Fruit fly (Drosophila melanogaster): ENCODE results near the gene Tmtc4.

Gene Tmtc4

DNA sequence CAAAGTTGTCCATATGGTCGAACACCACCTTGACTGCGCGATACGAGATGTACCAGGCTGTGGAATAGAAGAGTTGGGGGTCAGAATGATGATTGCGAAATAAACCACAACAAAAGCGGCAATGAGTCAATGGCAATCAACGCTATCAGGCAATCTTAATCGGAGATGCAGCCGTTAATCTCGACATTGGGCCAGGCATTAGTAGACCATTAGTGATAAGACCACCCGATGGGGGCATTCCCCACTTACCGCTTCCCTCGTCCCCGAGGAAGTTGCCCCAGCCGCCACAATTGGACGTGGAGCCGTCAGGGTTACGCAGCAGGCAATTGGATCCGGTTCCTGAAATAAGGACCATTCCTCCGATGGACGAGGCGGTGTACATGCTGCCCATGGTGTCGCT, 11.9 kb upstream of the Tmtc4 start:
- TF ChIP-seq Dll (optimal IDR thresholded peaks at IDR 0.05) (no peak), usp (GFP tag; optimal IDR thresholded peaks at IDR 0.05) (no peak), CG8478 (optimal IDR thresholded peaks at IDR 0.05) (no peak), EcR (GFP tag; optimal IDR thresholded peaks at IDR 0.05) (no peak), psq (optimal IDR thresholded peaks at IDR 0.05) (no peak), pan (optimal IDR thresholded peaks at IDR 0.05) (no peak)

DNA sequence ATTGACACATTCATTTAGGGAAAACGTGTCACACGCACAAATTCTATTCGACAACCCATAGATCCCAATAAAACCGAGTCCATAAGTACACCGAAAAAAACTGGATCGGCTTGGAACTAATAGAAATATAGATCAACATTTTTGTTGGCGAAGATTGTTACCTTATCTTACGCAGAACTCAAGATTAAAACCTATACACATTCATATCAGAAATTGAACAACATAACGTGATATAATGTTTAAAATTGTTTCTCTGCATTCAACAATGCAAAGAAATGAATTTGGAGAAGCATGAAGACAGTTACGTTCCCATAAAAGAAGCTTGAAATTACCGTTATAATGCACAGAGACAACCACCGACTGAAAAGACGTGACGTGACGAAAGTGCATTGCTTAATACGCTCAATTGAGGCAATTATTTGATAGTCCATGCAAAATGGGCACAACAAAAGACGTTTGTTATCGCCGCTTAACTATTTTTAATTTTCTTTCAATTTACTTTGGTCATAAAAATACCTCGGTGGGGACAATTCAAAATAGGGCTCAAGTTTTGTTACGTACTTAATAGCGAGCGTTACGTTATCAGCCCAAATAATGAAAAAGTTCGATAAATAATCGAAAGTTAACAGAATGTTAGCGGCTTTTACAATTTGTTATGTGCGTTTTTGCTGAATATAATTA, 10.8 kb upstream of the Tmtc4 start, which contains the start of gene SerRS-m:
TSS of gene SerRS-m (plus strand) at position 616 of the 681 bp plus-strand sequence.
- TF ChIP-seq usp (GFP tag; optimal IDR thresholded peaks at IDR 0.05) (no peak), Dll (optimal IDR thresholded peaks at IDR 0.05) (no peak), EcR (GFP tag; optimal IDR thresholded peaks at IDR 0.05) (no peak), CG8478 (optimal IDR thresholded peaks at IDR 0.05) (no peak), pan (optimal IDR thresholded peaks at IDR 0.05) (no peak), psq (optimal IDR thresholded peaks at IDR 0.05) (no peak)

DNA sequence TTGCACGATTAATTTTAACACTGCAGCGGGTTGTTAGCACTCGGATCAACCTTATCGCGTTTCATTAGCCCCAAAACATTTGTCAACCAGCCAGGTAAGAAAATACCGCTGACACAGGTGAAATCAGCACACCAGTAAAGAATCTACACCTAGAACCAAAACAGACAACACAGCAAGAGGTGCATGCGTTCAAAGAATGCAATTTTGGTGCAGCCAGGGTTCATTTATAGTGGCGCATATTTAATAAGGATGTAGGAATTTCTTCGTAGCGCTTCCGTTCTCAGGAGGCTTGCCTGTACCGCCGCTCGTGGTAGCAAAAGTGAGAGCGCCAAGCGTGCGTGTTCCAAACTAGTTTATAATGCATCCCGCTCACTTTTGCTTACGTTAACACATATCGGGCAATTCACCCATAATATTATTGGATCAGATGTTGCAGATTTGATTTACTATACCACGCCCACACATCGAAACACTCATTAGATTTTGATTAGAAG, 8.5 kb upstream of the Tmtc4 start:
- TF ChIP-seq pan (optimal IDR thresholded peaks at IDR 0.05) (no peak), usp (GFP tag; optimal IDR thresholded peaks at IDR 0.05) (no peak), EcR (GFP tag; optimal IDR thresholded peaks at IDR 0.05) (no peak), CG8478 (optimal IDR thresholded peaks at IDR 0.05) (no peak), psq (optimal IDR thresholded peaks at IDR 0.05) (no peak), Dll (optimal IDR thresholded peaks at IDR 0.05) (no peak)

DNA sequence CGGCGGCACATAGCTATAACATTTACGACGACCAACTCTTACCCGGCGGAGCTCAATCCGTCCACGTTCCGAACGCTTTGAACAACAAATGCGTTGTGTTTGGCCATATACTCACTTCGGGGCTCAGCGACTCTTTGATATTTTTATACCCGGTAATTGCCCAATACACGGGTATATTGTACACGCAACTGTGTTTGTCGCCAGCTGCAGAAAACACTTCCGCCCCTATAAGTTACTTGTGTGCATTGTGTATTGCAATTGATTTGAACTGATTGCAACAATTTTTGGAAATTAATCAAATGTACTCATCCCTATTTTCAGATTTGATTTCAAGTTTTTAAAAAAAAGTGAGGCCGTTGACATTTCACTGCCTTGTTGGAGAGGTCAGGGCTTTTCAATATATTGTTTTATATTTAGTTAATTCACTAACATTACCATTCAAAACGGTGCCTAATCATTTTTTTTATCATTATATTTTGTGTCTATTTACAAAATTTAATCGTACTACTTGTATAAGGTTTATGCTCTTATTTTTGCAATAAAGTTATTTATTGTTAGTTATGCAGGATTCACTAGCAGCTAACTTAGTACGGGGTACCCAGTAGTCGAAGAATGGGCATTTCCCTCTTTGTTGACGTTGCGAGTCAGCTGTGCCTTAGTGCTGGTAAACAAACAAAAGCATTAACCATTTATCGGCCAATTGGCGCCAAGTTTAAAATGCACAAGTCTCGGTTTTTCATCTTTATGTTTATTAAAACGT, 7.9 kb upstream of the Tmtc4 start, which contains the start of gene Nagk:
TSS of gene Nagk (minus strand) at position 331 of the 760 bp plus-strand sequence.
- no peak for TF ChIP-seq EcR (GFP tag; optimal IDR thresholded peaks at IDR 0.05)
- TF ChIP-seq pan (optimal IDR thresholded peaks at IDR 0.05), result peak; percentile 96

DNA sequence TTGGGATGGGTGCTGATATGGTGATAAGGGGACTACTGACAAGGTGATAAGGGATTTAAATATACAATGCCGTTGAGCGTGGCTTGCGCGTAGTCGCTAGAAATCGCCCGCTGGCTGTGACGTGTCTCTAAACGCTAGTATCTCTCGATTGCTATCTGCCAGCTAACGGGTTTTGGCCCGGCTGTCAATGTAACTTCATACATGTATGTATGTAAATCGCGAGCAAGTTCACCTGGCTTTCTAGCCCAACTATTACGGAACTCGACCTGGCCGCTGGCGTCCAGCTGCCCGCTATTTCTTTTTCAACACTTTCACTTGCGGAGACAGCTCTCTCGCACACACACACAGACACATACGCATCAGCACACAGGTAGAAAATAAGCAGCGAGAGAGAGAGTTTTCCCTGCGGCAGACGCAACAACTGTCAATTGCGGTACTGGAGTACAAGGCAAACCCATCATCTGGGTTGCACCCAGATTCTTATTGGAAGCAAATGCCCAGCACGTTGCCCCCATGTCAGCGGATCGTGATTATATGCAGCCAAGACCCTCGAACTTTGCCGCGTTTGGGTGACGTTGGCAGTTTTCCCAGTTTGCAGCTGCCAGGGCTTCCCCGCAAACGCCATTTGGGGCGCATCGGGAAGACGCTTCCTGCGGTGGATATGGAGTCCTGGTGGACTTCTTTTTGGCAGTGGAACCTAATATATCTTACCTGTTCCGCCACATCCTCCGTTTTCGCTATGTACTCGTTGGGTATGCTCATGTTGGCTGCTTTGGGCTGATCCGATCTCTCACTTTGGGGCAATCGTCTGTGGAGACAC, 5.6 kb upstream of the Tmtc4 start:
- no peak for TF ChIP-seq psq (optimal IDR thresholded peaks at IDR 0.05)

DNA sequence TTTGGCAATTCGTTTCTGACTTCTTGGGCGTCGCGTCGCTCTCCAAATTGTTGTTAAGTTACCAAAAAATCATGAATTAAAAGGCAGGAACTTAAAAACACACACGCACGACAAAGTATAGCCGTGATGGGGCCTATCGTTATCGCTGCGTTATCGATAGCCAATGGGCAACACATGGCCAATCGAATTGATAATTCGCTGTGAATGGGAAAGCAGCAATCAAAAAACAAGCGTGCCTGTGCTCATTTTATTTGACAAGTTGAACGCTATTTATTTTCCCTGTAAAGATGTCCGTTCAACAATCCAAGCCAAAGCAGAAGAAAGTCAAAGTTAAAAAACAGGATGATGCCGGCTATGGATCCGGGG, 5.0 kb upstream of the Tmtc4 start, which contains the start of the genes Surf4 and CG31301:
TSS of gene Surf4 (minus strand) at position 159 of the 366 bp plus-strand sequence.
TSS of gene CG31301 (plus strand) at position 188 of the 366 bp plus-strand sequence.
- TF ChIP-seq pan (optimal IDR thresholded peaks at IDR 0.05), result no peak
- TF ChIP-seq Dll (optimal IDR thresholded peaks at IDR 0.05), result no peak
- TF ChIP-seq usp (GFP tag; optimal IDR thresholded peaks at IDR 0.05), result no peak
- TF ChIP-seq psq (optimal IDR thresholded peaks at IDR 0.05), result no peak
- TF ChIP-seq CG8478 (optimal IDR thresholded peaks at IDR 0.05), result no peak
- TF ChIP-seq EcR (GFP tag; optimal IDR thresholded peaks at IDR 0.05), result no peak

DNA sequence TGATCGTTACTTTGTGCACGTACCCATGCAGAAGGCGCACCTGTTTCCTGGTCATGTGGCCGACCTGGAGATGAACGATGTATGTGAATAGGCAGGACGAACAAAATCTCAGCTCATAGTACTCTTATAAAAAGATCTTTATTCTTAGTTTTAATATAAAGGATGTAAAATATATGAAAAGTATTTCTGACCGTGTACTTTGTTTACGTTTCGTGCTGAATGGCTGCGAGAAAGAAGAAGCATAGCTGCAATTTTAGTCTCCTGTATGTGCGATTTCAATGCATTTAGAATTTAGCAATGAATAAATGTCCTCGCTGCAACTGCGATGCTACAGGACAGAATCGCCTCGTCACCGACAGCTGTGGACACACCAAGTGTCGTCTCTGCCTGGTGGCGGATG, 3.2 kb upstream of the Tmtc4 start, which contains the start of the genes CG42726 and CG42727:
TSS of gene CG42726 (plus strand) at position 227 of the 400 bp plus-strand sequence.
TSS of gene CG42727 (plus strand) at position 227 of the 400 bp plus-strand sequence.
- TF ChIP-seq pan (optimal IDR thresholded peaks at IDR 0.05), result no peak
- TF ChIP-seq psq (optimal IDR thresholded peaks at IDR 0.05), result no peak
- no peak for TF ChIP-seq usp (GFP tag; optimal IDR thresholded peaks at IDR 0.05)
- no peak for TF ChIP-seq CG8478 (optimal IDR thresholded peaks at IDR 0.05)
- no peak for TF ChIP-seq Dll (optimal IDR thresholded peaks at IDR 0.05)
- TF ChIP-seq EcR (GFP tag; optimal IDR thresholded peaks at IDR 0.05), result no peak

DNA sequence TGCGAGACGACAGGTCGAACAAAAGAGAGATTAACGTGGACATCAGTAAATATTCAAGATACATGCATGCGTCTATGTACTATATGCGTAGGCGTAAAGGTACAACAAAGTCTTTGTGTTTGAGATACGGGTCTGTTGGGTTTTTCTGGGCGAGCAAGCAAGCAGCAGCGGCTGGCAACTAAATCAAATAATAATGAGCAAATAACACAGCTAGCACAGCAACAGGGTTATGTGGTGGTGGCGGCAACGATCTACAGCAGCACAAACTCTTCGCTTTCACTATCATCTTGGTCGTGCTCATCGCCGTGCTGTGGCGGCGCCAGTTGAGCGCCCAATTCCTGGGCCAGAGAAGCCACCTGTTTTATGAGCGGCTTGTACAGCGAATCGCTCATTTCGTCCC, 3.0 kb downstream of the Tmtc4 start:
- TF ChIP-seq usp (GFP tag; optimal IDR thresholded peaks at IDR 0.05), result no peak
- TF ChIP-seq psq (optimal IDR thresholded peaks at IDR 0.05), result no peak
- TF ChIP-seq EcR (GFP tag; optimal IDR thresholded peaks at IDR 0.05), result no peak

DNA sequence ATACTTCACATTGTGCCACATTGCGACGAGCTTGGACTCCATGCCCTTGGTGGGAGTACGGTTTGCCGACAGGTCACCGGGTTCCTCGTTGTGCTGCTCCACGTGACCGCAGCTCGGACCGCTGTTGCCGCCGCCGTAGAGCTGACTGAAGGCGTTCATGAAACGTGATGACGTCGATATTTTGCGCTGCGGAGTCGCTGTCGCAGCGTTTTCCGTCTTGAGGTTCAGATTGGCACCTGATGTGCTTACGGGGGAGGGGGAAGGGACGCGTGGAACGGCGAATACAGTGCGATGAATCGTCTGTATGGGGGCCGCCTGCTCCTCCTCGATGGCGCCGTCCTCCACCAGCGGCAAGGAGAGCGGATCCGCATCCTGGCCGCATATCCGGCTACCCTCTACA, 5.1 kb downstream of the Tmtc4 start:
- TF ChIP-seq EcR (GFP tag; optimal IDR thresholded peaks at IDR 0.05) (no peak), psq (optimal IDR thresholded peaks at IDR 0.05) (no peak), Dll (optimal IDR thresholded peaks at IDR 0.05) (no peak), CG8478 (optimal IDR thresholded peaks at IDR 0.05) (no peak), usp (GFP tag; optimal IDR thresholded peaks at IDR 0.05) (no peak), pan (optimal IDR thresholded peaks at IDR 0.05) (no peak)

DNA sequence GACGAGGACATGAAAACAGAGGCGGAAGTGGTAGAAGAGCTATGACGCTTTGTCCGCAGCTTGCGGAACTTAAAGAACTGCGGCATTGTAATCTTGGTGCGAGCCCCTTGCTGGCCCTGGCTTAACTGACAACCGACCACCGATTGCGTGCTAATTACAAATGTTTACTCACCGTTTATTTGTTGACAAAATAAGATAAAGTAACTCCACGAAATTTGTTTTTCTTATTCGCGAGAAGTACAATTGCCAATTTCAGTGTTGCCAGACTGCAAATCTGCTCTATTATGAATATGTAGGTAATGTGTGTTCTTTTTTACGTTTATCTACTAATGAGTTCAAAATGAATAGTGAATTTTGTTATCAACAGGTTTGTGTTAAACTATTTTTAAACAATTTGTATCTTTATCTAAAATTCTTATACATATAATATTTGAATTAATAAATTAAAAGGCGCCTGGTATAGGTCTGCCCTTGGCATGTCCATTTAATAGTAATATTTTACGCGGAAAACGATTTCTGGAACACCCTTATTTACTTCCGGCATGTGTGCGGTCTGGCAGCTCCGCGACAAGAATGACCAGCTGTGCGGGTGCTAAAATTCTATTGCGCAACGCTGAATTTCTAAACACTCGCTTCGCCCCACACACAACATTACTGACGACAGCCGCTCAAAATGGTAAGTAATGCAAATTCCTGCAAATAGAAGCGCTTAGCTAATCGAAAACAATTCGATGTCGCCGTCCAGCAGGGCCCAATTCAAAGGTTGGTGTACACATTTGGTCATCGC, 5.8 kb downstream of the Tmtc4 start, which contains the start of the genes Atg4b and Hibch:
TSS of gene Atg4b (minus strand) at position 280 of the 787 bp plus-strand sequence.
TSS of gene Hibch (plus strand) at position 585 of the 787 bp plus-strand sequence.
- no peak for TF ChIP-seq EcR (GFP tag; optimal IDR thresholded peaks at IDR 0.05)
- TF ChIP-seq CG8478 (optimal IDR thresholded peaks at IDR 0.05), result peak; percentile 60
- no peak for TF ChIP-seq usp (GFP tag; optimal IDR thresholded peaks at IDR 0.05)

DNA sequence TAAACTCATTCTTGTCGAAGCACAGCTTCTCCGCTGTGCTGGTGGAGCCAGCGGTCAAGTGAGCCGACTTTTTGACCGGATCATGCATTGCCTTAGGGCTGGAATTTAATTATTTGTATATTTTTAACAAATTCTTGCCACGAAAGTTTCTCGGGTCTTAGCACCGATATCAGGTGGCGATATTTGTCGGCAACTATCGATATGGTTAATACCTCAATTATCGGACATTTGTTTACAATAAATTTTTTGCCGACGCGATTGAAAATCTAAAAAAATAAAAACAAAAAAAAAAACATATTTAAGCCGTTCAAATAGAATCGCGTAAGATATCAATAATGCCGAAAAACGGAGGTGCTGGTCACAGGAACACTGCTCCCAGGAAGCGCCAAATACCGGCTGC, 10.5 kb downstream of the Tmtc4 start, which contains the start of the genes Cog2 and Trax:
TSS of gene Cog2 (minus strand) at position 168 of the 400 bp plus-strand sequence.
TSS of gene Trax (plus strand) at position 203 of the 400 bp plus-strand sequence.
- no peak for TF ChIP-seq pan (optimal IDR thresholded peaks at IDR 0.05)
- no peak for TF ChIP-seq psq (optimal IDR thresholded peaks at IDR 0.05)
- no peak for TF ChIP-seq EcR (GFP tag; optimal IDR thresholded peaks at IDR 0.05)
- no peak for TF ChIP-seq CG8478 (optimal IDR thresholded peaks at IDR 0.05)
- no peak for TF ChIP-seq Dll (optimal IDR thresholded peaks at IDR 0.05)
- TF ChIP-seq usp (GFP tag; optimal IDR thresholded peaks at IDR 0.05), result no peak
